Fruit fly (Drosophila melanogaster): ENCODE results near the gene Sgt1.

- TF ChIP-seq bab1 (GFP tag; optimal IDR thresholded peaks at IDR 0.05) (no peak), toe (GFP tag; optimal IDR thresholded peaks at IDR 0.05) (no peak), CG7045 (GFP tag; optimal IDR thresholded peaks at IDR 0.05) (no peak), CG7101 (tag; optimal IDR thresholded peaks at IDR 0.05) (no peak), Clk (GFP tag; optimal IDR thresholded peaks at IDR 0.05) (no peak), Crg-1 (GFP tag; optimal IDR thresholded peaks at IDR 0.05) (no peak), CG14711 (tag; optimal IDR thresholded peaks at IDR 0.05) (no peak), Hr96 (GFP tag; optimal IDR thresholded peaks at IDR 0.05) (no peak), CG33017 (tag; optimal IDR thresholded peaks at IDR 0.05) (no peak), ovo (GFP tag; optimal IDR thresholded peaks at IDR 0.05) (no peak), cnc (optimal IDR thresholded peaks at IDR 0.05) (no peak), cic (GFP tag; optimal IDR thresholded peaks at IDR 0.05) (no peak)
Measured at dm6 chr3R:8284234-8284633, 20.8 kb downstream of the Sgt1 start.

All from whole organism, adult.